Worm (Caenorhabditis elegans) whole organism, L3 larva: ENCODE results near the gene srx-22.

Experiments used
- R02D3.7 ChIP-seq: fragments of 150-350 bp; optimal IDR thresholded peaks from 2 replicates; lab custom pipeline; 2014; ENCODE audit warnings: missing biosample characterization, missing genetic modification characterization
- ZK546.5 ChIP-seq: sonication (generic microtip); optimal IDR thresholded peaks from 2 replicates; lab custom pipeline; 2017; ENCODE audit warnings: missing biosample characterization, missing genetic modification characterization
- aly-2 ChIP-seq: fragments of 150-350 bp; optimal IDR thresholded peaks from 2 replicates; lab custom pipeline; 2014; ENCODE audit warnings: missing biosample characterization, missing genetic modification characterization
- ama-1 ChIP-seq: fragments of 150-350 bp; optimal IDR thresholded peaks from 2 replicates; lab custom pipeline; 2018
- ceh-16 ChIP-seq: sonication (generic microtip); optimal IDR thresholded peaks from 2 replicates; lab custom pipeline; 2017; ENCODE audit warnings: missing biosample characterization, missing genetic modification characterization
- ceh-28 ChIP-seq: fragments of 150-350 bp; optimal IDR thresholded peaks from 2 replicates; lab custom pipeline; 2014; ENCODE audit warnings: missing biosample characterization, missing genetic modification reagents, missing genetic modification characterization
- ceh-82 ChIP-seq: fragments of 150-350 bp; optimal IDR thresholded peaks from 2 replicates; lab custom pipeline; 2014; ENCODE audit warnings: missing biosample characterization, missing genetic modification characterization
- ceh-9 ChIP-seq: sonication (generic microtip); optimal IDR thresholded peaks from 2 replicates; lab custom pipeline; 2018; ENCODE audit warnings: missing biosample characterization, missing genetic modification characterization
- daf-12 ChIP-seq: fragments of 150-350 bp; optimal IDR thresholded peaks from 2 replicates; lab custom pipeline; 2014; ENCODE audit warnings: missing biosample characterization, missing genetic modification reagents, missing genetic modification characterization
- egl-5 ChIP-seq: fragments of 150-350 bp; optimal IDR thresholded peaks from 2 replicates; lab custom pipeline; 2017; ENCODE audit warnings: missing biosample characterization, missing genetic modification reagents, missing genetic modification characterization, inconsistent platforms
- elt-1 ChIP-seq: fragments of 150-350 bp; optimal IDR thresholded peaks from 2 replicates; lab custom pipeline; 2014; ENCODE audit warnings: missing biosample characterization, missing genetic modification characterization
- elt-2 ChIP-seq: sonication (generic microtip); optimal IDR thresholded peaks from 2 replicates; lab custom pipeline; 2016; ENCODE audit warnings: missing genetic modification reagents, mild to moderate bottlenecking, missing genetic modification characterization, missing compliant biosample characterization
- elt-3 ChIP-seq, 3 experiments: fragments of 150-350 bp in 1 of 3; sonication (generic microtip) in 2 of 3; optimal IDR thresholded peaks; 2 replicates in 2 of 3; 4 replicates in 1 of 3; lab custom pipeline; 2014 to 2017; ENCODE audit warnings: missing biosample characterization in 3 of 3, missing genetic modification characterization in 3 of 3
- eor-1 ChIP-seq, 2 experiments: fragments of 150-350 bp; optimal IDR thresholded peaks; 2 replicates each; lab custom pipeline; 2014 to 2018; ENCODE audit warnings: missing biosample characterization in 2 of 2, missing genetic modification characterization in 2 of 2
- fos-1 ChIP-seq: fragments of 150-350 bp; optimal IDR thresholded peaks from 2 replicates; lab custom pipeline; 2014; ENCODE audit warnings: missing biosample characterization, missing genetic modification characterization
- hmg-11 ChIP-seq: sonication (generic microtip); optimal IDR thresholded peaks from 2 replicates; lab custom pipeline; 2016; ENCODE audit warnings: missing genetic modification characterization, missing compliant biosample characterization
- jun-1 ChIP-seq: fragments of 150-350 bp; optimal IDR thresholded peaks from 2 replicates; lab custom pipeline; 2014; ENCODE audit warnings: missing biosample characterization, missing genetic modification reagents, missing genetic modification characterization
- lin-15B ChIP-seq: fragments of 150-350 bp; optimal IDR thresholded peaks from 2 replicates; lab custom pipeline; 2014; ENCODE audit warnings: missing biosample characterization, missing genetic modification characterization
- lin-39 ChIP-seq: fragments of 150-350 bp; optimal IDR thresholded peaks from 2 replicates; lab custom pipeline; 2018; ENCODE audit warnings: missing biosample characterization, missing genetic modification reagents, missing genetic modification characterization
- lsy-12 ChIP-seq: sonication (generic microtip); optimal IDR thresholded peaks from 2 replicates; lab custom pipeline; 2016; ENCODE audit warnings: mild to moderate bottlenecking, missing genetic modification characterization, missing compliant biosample characterization
- mdl-1 ChIP-seq: fragments of 150-350 bp; optimal IDR thresholded peaks from 2 replicates; lab custom pipeline; 2014; ENCODE audit warnings: missing biosample characterization, missing genetic modification characterization
- mml-1 ChIP-seq: fragments of 150-350 bp; sonication (generic microtip); optimal IDR thresholded peaks from 3 replicates; lab custom pipeline; 2014; ENCODE audit warnings: missing biosample characterization, missing genetic modification characterization
- nfya-1 ChIP-seq: sonication (generic microtip); optimal IDR thresholded peaks from 2 replicates; lab custom pipeline; 2017; ENCODE audit warnings: missing genetic modification characterization, mild to moderate bottlenecking, missing compliant biosample characterization, antibody characterized with exemption, moderate library complexity; ENCODE audit not compliant: insufficient read depth
- nhr-12 ChIP-seq: fragments of 150-350 bp; optimal IDR thresholded peaks from 2 replicates; lab custom pipeline; 2014; ENCODE audit warnings: missing biosample characterization, missing genetic modification characterization
- nhr-23 ChIP-seq: fragments of 150-350 bp; optimal IDR thresholded peaks from 2 replicates; lab custom pipeline; 2014; ENCODE audit warnings: missing biosample characterization, missing genetic modification reagents, missing genetic modification characterization
- nhr-237 ChIP-seq: fragments of 150-350 bp; optimal IDR thresholded peaks from 2 replicates; lab custom pipeline; 2014; ENCODE audit warnings: missing biosample characterization, missing genetic modification characterization
- nhr-25 ChIP-seq: sonication (generic microtip); optimal IDR thresholded peaks from 2 replicates; lab custom pipeline; 2017; ENCODE audit warnings: missing biosample characterization, missing genetic modification characterization
- nhr-28 ChIP-seq: fragments of 150-350 bp; optimal IDR thresholded peaks from 2 replicates; lab custom pipeline; 2014; ENCODE audit warnings: missing biosample characterization, missing genetic modification characterization
- nhr-43 ChIP-seq: sonication (generic microtip); optimal IDR thresholded peaks from 2 replicates; lab custom pipeline; 2016; ENCODE audit warnings: mild to moderate bottlenecking, missing genetic modification characterization, missing compliant biosample characterization; ENCODE audit not compliant: poor library complexity, severe bottlenecking
- nhr-67 ChIP-seq: fragments of 150-350 bp; optimal IDR thresholded peaks from 2 replicates; lab custom pipeline; 2014; ENCODE audit warnings: missing biosample characterization, missing genetic modification characterization
- nhr-77 ChIP-seq: fragments of 150-350 bp; optimal IDR thresholded peaks from 2 replicates; lab custom pipeline; 2014; ENCODE audit warnings: missing biosample characterization, missing genetic modification characterization
- pha-4 ChIP-seq: fragments of 150-350 bp; optimal IDR thresholded peaks from 2 replicates; lab custom pipeline; 2014; ENCODE audit warnings: missing biosample characterization, missing genetic modification reagents, missing genetic modification characterization
- pqm-1 ChIP-seq: fragments of 150-350 bp; optimal IDR thresholded peaks from 2 replicates; lab custom pipeline; 2017; ENCODE audit warnings: missing biosample characterization, missing genetic modification characterization, inconsistent platforms
- sea-2 ChIP-seq: fragments of 150-350 bp; sonication (generic microtip); optimal IDR thresholded peaks from 4 replicates; lab custom pipeline; 2014; ENCODE audit warnings: missing biosample characterization, missing genetic modification reagents, missing genetic modification characterization
- skn-1 ChIP-seq: fragments of 150-350 bp; optimal IDR thresholded peaks from 2 replicates; lab custom pipeline; 2014; ENCODE audit warnings: missing biosample characterization, missing genetic modification characterization
- tbx-2 ChIP-seq: sonication (generic microtip); optimal IDR thresholded peaks from 2 replicates; lab custom pipeline; 2016; ENCODE audit warnings: mild to moderate bottlenecking, missing genetic modification characterization, missing compliant biosample characterization
- unc-62 ChIP-seq: fragments of 150-350 bp; sonication (generic microtip); optimal IDR thresholded peaks from 4 replicates; lab custom pipeline; 2014; ENCODE audit warnings: missing biosample characterization, missing genetic modification reagents, missing genetic modification characterization
- zag-1 ChIP-seq: fragments of 150-350 bp; optimal IDR thresholded peaks from 2 replicates; lab custom pipeline; 2014; ENCODE audit warnings: missing biosample characterization, missing genetic modification characterization
- ztf-4 ChIP-seq: fragments of 150-350 bp; optimal IDR thresholded peaks from 2 replicates; lab custom pipeline; 2014; ENCODE audit warnings: missing biosample characterization, missing genetic modification characterization

The srx-22 gene

DNA sequence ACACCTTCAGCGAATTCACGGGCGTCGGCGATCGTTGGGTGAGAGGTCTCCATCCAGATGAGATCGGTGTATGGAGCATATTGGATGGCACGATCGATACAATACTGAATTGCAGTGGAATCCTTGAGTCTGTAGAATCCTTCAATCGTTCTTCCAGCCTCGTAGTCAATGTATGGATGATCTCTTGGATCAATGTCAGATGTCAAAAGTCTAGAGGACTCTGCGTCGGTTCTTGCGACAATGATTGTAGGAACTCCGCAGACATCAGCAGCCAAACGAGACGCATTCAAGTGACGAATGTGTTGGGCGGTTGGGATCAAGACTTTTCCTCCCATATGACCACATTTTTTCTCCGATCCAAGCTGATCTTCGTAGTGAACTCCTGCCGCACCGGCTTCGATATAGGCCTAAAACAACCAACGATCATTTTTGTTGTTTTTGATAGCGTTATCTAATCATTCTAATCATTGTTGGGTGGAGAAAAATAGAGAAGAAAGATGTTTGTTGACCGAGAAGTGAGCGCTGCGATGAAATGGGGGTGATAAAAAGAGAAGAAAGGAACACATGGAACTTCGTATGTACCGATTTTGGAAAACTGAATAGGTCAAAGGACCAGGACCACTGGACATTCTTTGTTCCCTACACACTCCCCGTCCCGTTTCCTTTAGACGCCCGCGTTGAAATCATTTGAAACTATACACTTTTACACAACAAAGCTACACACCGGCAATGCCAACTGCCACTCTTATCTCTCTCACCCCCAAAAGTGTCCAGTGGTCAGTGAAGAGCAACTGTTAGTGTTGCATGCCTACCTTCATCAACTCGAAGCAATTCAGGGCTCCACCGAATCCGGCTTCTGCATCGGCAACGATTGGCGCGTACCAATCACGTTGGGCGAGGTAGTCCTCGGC lies 47.1 kb downstream of the srx-22 start:
- peak in 1 of 3 experiments; percentile 5 for TF ChIP-seq elt-3 (tag; optimal IDR thresholded peaks at IDR 0.05; lab: Kevin White, UChicago)
- no peak for TF ChIP-seq tbx-2 (tag; lab: Kevin White, UChicago)
- TF ChIP-seq nhr-25 (tag; lab: Kevin White, UChicago) = peak; percentile 25
- TF ChIP-seq R02D3.7 (tag; lab: Kevin White, UChicago) = no peak
- TF ChIP-seq egl-5 (tag; lab: Kevin White, UChicago) = peak; percentile 35
- TF ChIP-seq nhr-43 (tag; lab: Kevin White, UChicago) = peak; percentile 56
- peak; percentile 13 for TF ChIP-seq elt-2 (tag; lab: Kevin White, UChicago)
- TF ChIP-seq pqm-1 (tag; lab: Kevin White, UChicago) = peak; percentile 17
- no peak for TF ChIP-seq skn-1 (tag; lab: Kevin White, UChicago)
- no peak for TF ChIP-seq aly-2 (tag; lab: Kevin White, UChicago)
- TF ChIP-seq ama-1 (lab: Kevin White, UChicago) = peak; percentile 95
- TF ChIP-seq fos-1 (tag; lab: Kevin White, UChicago) = no peak
- no peak for TF ChIP-seq nhr-77 (tag; lab: Kevin White, UChicago)
- TF ChIP-seq nhr-67 (tag; lab: Kevin White, UChicago) = no peak
- no peak for TF ChIP-seq hmg-11 (tag; lab: Kevin White, UChicago)
- TF ChIP-seq zag-1 (tag; lab: Kevin White, UChicago) = no peak

DNA sequence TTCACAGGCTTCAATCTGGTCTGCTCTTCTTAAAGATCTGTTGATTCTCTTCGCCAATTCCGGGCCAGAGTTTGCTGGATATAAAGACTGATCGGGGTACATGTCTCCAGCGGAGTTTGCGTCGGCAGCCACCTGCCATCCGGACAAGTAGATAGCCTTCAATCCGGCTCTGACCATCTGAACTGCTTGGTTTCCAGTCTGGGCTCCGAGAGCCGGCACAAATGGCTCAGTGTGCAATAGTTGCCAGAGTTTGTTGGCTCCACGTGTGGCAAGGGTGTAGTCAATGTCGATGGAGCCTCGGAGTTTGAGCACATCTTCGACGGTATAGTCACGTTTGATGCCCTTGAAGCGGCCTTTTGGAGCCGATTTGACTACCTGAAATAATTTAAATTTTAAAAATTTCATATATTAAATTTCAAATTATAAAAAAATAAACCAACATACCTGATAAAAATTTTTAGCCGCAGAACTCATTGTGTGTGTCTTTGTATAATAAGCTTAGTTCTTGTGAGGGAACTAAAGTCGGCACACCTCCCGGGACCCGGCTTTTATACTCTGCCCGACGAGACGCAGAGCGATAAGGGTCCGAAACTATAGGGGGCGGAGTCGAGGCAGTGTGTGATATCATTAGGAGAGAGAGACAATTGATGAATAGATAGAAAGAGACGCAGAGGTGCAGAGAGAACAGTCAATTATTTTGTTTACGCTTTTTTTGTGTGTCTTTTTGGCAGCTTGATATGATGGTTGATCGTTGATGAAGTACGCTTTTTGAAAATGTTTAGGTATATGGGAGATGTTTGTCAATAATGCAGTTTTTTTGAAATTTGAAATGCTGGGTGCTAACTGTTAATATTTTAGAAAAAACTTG lies 48.0 kb downstream of the srx-22 start, which contains the start of the genes icl-1 and srh-2:
TSS of gene icl-1 (minus strand) at position 521 of the 868 bp plus-strand sequence.
TSS of gene srh-2 (plus strand) at position 818 of the 868 bp plus-strand sequence.
- TF ChIP-seq ceh-28 (tag; lab: Kevin White, UChicago) = peak; percentile 67
- TF ChIP-seq skn-1 (tag; lab: Kevin White, UChicago) = no peak
- TF ChIP-seq nhr-23 (tag; lab: Kevin White, UChicago) = peak; percentile 71
- peak; percentile 73 for TF ChIP-seq nhr-43 (tag; lab: Kevin White, UChicago)
- TF ChIP-seq jun-1 (tag; lab: Kevin White, UChicago) = peak; percentile 43
- TF ChIP-seq pha-4 = peak; percentile 79
- no peak for TF ChIP-seq ztf-4
- TF ChIP-seq elt-3 (tag; optimal IDR thresholded peaks at IDR 0.05; lab: Kevin White, UChicago) = no peak
- no peak for TF ChIP-seq ZK546.5 (tag; lab: Kevin White, UChicago)
- no peak for TF ChIP-seq hmg-11 (tag; lab: Kevin White, UChicago)
- no peak for TF ChIP-seq daf-12 (tag; lab: Kevin White, UChicago)
- TF ChIP-seq nhr-237 (tag; lab: Kevin White, UChicago) = no peak
- no peak for TF ChIP-seq mdl-1 (tag; lab: Kevin White, UChicago)
- peak; percentile 28 for TF ChIP-seq lin-15B (tag; lab: Kevin White, UChicago)
- no peak for TF ChIP-seq mml-1 (tag; lab: Kevin White, UChicago)
- TF ChIP-seq nhr-25 (tag; lab: Kevin White, UChicago) = peak; percentile 2
- peak; percentile 8 for TF ChIP-seq tbx-2 (tag; lab: Kevin White, UChicago)
- no peak for TF ChIP-seq elt-1 (tag; lab: Kevin White, UChicago)
- peak; percentile 65 for TF ChIP-seq pqm-1 (tag; lab: Kevin White, UChicago)
- peak; percentile 68 for TF ChIP-seq nfya-1 (tag; lab: Kevin White, UChicago)
- TF ChIP-seq lin-39 (tag; lab: Kevin White, UChicago) = peak; percentile 11
- peak; percentile 15 for TF ChIP-seq fos-1 (tag; lab: Kevin White, UChicago)
- TF ChIP-seq elt-2 (tag; lab: Kevin White, UChicago) = peak; percentile 83
- peak; percentile 92 for TF ChIP-seq ama-1 (lab: Kevin White, UChicago)
- TF ChIP-seq lsy-12 (tag; lab: Kevin White, UChicago) = peak; percentile 42

DNA sequence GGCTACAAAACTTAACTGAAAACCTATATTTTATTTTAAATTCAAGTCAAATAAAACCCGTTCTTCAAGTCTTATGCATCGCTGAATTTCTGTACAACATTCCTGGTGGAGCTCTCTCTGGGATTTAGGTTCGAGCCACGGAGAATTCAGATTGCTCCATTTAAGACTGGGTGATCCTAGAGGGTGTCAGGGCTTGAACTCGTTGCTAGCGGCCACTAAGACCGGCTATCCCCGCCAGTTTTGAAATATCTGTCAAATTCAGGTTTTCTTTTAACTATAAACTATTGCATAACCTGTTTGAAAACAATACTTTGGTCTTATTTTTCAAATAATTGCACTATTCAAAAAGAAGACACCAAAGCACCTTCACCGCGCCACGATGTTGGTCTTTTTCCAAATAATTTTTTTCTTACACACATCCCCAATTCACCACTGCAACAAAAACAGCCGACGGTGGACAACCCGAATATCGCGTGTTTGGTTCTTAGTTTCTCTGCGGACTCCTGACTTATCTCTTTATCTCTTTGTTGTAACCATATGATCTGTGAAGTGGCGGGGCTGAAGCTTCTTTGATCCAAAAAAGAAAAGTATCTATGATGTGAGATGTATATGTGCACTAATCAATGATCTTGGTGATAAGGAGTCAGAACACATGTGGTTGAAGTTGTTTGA lies 49.2 kb downstream of the srx-22 start:
- TF ChIP-seq pha-4 (peak; percentile 53), elt-1 (tag; lab: Kevin White, UChicago) (no peak), eor-1 (tag; optimal IDR thresholded peaks at IDR 0.05; lab: Kevin White, UChicago) (no peak), skn-1 (tag; lab: Kevin White, UChicago) (no peak), ceh-9 (tag; lab: Kevin White, UChicago) (no peak), tbx-2 (tag; lab: Kevin White, UChicago) (no peak), aly-2 (tag; lab: Kevin White, UChicago) (no peak), nhr-12 (no peak), jun-1 (tag; lab: Kevin White, UChicago) (no peak), ztf-4 (no peak), unc-62 (GFP tag; lab: Kevin White, UChicago) (no peak), ceh-28 (tag; lab: Kevin White, UChicago) (no peak), zag-1 (tag; lab: Kevin White, UChicago) (no peak), ceh-82 (tag; lab: Kevin White, UChicago) (no peak), sea-2 (GFP tag; lab: Kevin White, UChicago) (no peak), fos-1 (tag; lab: Kevin White, UChicago) (no peak), pqm-1 (tag; lab: Kevin White, UChicago) (peak; percentile 65), ama-1 (lab: Kevin White, UChicago) (peak; percentile 50), daf-12 (tag; lab: Kevin White, UChicago) (no peak), ceh-16 (tag; lab: Kevin White, UChicago) (no peak), R02D3.7 (tag; lab: Kevin White, UChicago) (no peak), lsy-12 (tag; lab: Kevin White, UChicago) (peak; percentile 7), ZK546.5 (tag; lab: Kevin White, UChicago) (no peak), nhr-28 (tag; lab: Kevin White, UChicago) (no peak)
